Fruit fly (Drosophila melanogaster) whole organism, adult: ENCODE data around the gene ringer.

Source experiments
- CG11617 ChIP-seq: fragments of 200-800 bp; sonication (Bioruptor generic); optimal IDR thresholded peaks from 2 replicates; lab custom pipeline; 2017; ENCODE audit warnings: mild to moderate bottlenecking, missing biosample characterization, missing genetic modification reagents, missing genetic modification characterization
- CG7045 ChIP-seq: fragments of 200-800 bp; sonication (Bioruptor generic); optimal IDR thresholded peaks from 2 replicates; lab custom pipeline; 2017; ENCODE audit warnings: missing biosample characterization, mild to moderate bottlenecking, missing genetic modification characterization
- CG7101 ChIP-seq: fragments of 200-800 bp; sonication (Bioruptor generic); optimal IDR thresholded peaks from 2 replicates; lab custom pipeline; 2018; ENCODE audit warnings: missing biosample characterization, mild to moderate bottlenecking, missing genetic modification characterization, moderate library complexity
- Clk ChIP-seq: fragments of 200-800 bp; sonication (Bioruptor generic); optimal IDR thresholded peaks from 2 replicates; lab custom pipeline; 2017; ENCODE audit warnings: missing biosample characterization, missing genetic modification characterization
- Crg-1 ChIP-seq: fragments of 200-800 bp; sonication (Bioruptor generic); optimal IDR thresholded peaks from 2 replicates; lab custom pipeline; 2016; ENCODE audit warnings: missing biosample characterization, missing genetic modification characterization
- Hr96 ChIP-seq: fragments of 200-800 bp; sonication (Bioruptor generic); optimal IDR thresholded peaks from 2 replicates; lab custom pipeline; 2016; ENCODE audit warnings: missing biosample characterization, missing genetic modification characterization
- Mnt ChIP-seq: fragments of 200-800 bp; sonication (Bioruptor generic); optimal IDR thresholded peaks from 2 replicates; lab custom pipeline; 2016; ENCODE audit warnings: missing biosample characterization, mild to moderate bottlenecking, missing genetic modification characterization
- bab1 ChIP-seq: fragments of 200-800 bp; sonication (Bioruptor generic); optimal IDR thresholded peaks from 3 replicates; lab custom pipeline; 2019; ENCODE audit warnings: missing biosample characterization, mild to moderate bottlenecking, missing genetic modification characterization, moderate library complexity
- cic ChIP-seq: fragments of 200-800 bp; sonication (Bioruptor generic); optimal IDR thresholded peaks from 2 replicates; lab custom pipeline; 2017; ENCODE audit warnings: missing biosample characterization, mild to moderate bottlenecking, missing genetic modification characterization, moderate library complexity
- kay ChIP-seq: fragments of 200-800 bp; sonication (Bioruptor generic); peaks from one replicate; lab custom pipeline; 2016; ENCODE audit warnings: missing biosample characterization, missing genetic modification characterization, borderline replicate concordance
- ovo ChIP-seq: fragments of 200-800 bp; sonication (Bioruptor generic); optimal IDR thresholded peaks from 2 replicates; lab custom pipeline; 2016; ENCODE audit warnings: missing biosample characterization, missing genetic modification characterization
- pad ChIP-seq: fragments of 200-800 bp; sonication (Bioruptor generic); optimal IDR thresholded peaks from 3 replicates; lab custom pipeline; 2017; ENCODE audit warnings: missing biosample characterization, missing genetic modification characterization, mild to moderate bottlenecking, moderate library complexity, missing genetic modification reagents
- toe ChIP-seq: fragments of 200-800 bp; sonication (Bioruptor generic); optimal IDR thresholded peaks from 2 replicates; lab custom pipeline; 2016; ENCODE audit warnings: missing biosample characterization, missing genetic modification characterization

- TF ChIP-seq CG7045 (GFP tag; lab: Kevin White, UChicago) = peak; percentile 38
- TF ChIP-seq kay (GFP tag; lab: Kevin White, UChicago) = peak; percentile 62
- TF ChIP-seq CG7101 = peak; percentile 81
- TF ChIP-seq Hr96 (GFP tag; lab: Kevin White, UChicago) = peak; percentile 66
- TF ChIP-seq ovo (GFP tag; lab: Kevin White, UChicago) = no peak
- no peak for TF ChIP-seq cic
- TF ChIP-seq pad = peak; percentile 41
- peak; percentile 58 for TF ChIP-seq CG11617 (GFP tag; lab: Kevin White, UChicago)
- peak; percentile 60 for TF ChIP-seq Crg-1 (GFP tag; lab: Kevin White, UChicago)
- no peak for TF ChIP-seq Clk (GFP tag; lab: Kevin White, UChicago)
- TF ChIP-seq Mnt (GFP tag; lab: Kevin White, UChicago) = peak; percentile 30
- peak; percentile 73 for TF ChIP-seq toe
- peak; percentile 75 for TF ChIP-seq bab1 (GFP tag; lab: Kevin White, UChicago)
Measured at dm6 chr3L:16380770-16381169, 21.5 kb upstream of the ringer start.
